Worm (Caenorhabditis elegans): ENCODE results near the gene nspc-13.

DNA sequence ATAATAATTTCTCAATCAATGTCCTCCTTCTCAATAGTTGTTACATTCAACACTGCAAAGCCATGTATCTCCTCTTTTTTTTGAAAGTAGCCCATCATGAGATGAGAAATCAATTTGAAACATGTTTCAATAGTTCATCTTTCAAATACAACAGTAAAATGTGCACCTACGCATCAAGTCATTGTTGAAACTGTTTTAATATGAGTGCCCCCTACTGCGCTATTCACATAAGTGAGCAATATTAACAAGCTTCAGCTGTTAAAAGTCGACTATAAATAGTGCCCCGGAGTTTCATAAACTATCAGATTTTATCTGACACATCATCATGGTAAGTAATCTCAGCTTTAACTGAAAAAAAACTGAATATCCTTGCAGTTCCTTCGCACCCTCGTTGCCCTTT lies 3.2 kb downstream of the nspc-13 start, which contains the start of the genes nspc-15 and F19H6.6:
- TF ChIP-seq mab-9 (GFP tag; IDR thresholded peaks at IDR 0.05) = no peak
- TF ChIP-seq mdl-1 (tag; optimal IDR thresholded peaks at IDR 0.05) = no peak
- no peak for TF ChIP-seq zag-1 (tag; optimal IDR thresholded peaks at IDR 0.05)
- TF ChIP-seq skn-1 (tag; optimal IDR thresholded peaks at IDR 0.05) = no peak
- no peak for TF ChIP-seq nhr-12 (tag; optimal IDR thresholded peaks at IDR 0.05)
- TF ChIP-seq pqm-1 (tag; optimal IDR thresholded peaks at IDR 0.05) = no peak
- TF ChIP-seq nhr-71 (tag; optimal IDR thresholded peaks at IDR 0.05) = no peak
- TF ChIP-seq lin-14 (GFP tag; optimal IDR thresholded peaks at IDR 0.05) = no peak
- TF ChIP-seq hlh-4 (tag; optimal IDR thresholded peaks at IDR 0.05) = no peak
- TF ChIP-seq lin-39 (tag; optimal IDR thresholded peaks at IDR 0.05) = no peak
- no peak for TF ChIP-seq ztf-11 (tag; optimal IDR thresholded peaks at IDR 0.05)
